Fruit fly (Drosophila melanogaster) whole organism, embryonic: ENCODE results near the gene Atg13.

Source experiments
- CG10543 ChIP-seq: fragments of 200-800 bp; sonication (Bioruptor generic); optimal IDR thresholded peaks from 3 replicates; lab custom pipeline; 2017; ENCODE audit warnings: missing biosample characterization, mild to moderate bottlenecking, missing genetic modification characterization, moderate library complexity
- CG11398 ChIP-seq: fragments of 200-800 bp; sonication (Bioruptor generic); optimal IDR thresholded peaks from 2 replicates; lab custom pipeline; 2016; ENCODE audit warnings: missing biosample characterization, missing genetic modification characterization
- CG11723 ChIP-seq: fragments of 200-800 bp; sonication (Bioruptor generic); optimal IDR thresholded peaks from 2 replicates; lab custom pipeline; 2017; ENCODE audit warnings: missing biosample characterization, mild to moderate bottlenecking, missing genetic modification characterization
- CG12299 ChIP-seq: fragments of 200-800 bp; sonication (Bioruptor generic); optimal IDR thresholded peaks from 2 replicates; lab custom pipeline; 2018; ENCODE audit warnings: missing biosample characterization, mild to moderate bottlenecking, missing genetic modification characterization
- CG14860 ChIP-seq: fragments of 200-800 bp; sonication (Bioruptor generic); IDR thresholded peaks from 3 replicates; pipeline ENCODE4 v1.3.6; 2022; ENCODE audit warnings: missing biosample characterization, missing genetic modification characterization; ENCODE audit not compliant: partially characterized antibody
- CG16813 ChIP-seq: fragments of 200-800 bp; sonication (Bioruptor generic); IDR thresholded peaks from 3 replicates; pipeline ENCODE4 v1.3.6; 2022; ENCODE audit warnings: missing biosample characterization, missing genetic modification characterization; ENCODE audit not compliant: partially characterized antibody
- CG16815 ChIP-seq: fragments of 200-800 bp; sonication (Bioruptor generic); optimal IDR thresholded peaks from 3 replicates; lab custom pipeline; 2017; ENCODE audit warnings: missing biosample characterization, mild to moderate bottlenecking, missing genetic modification characterization
- CG17186 ChIP-seq: fragments of 200-800 bp; sonication (Bioruptor generic); optimal IDR thresholded peaks from 3 replicates; lab custom pipeline; 2017; ENCODE audit warnings: missing biosample characterization, missing genetic modification reagents, missing genetic modification characterization
- CG2116 ChIP-seq: fragments of 200-800 bp; sonication (Bioruptor generic); optimal IDR thresholded peaks from 3 replicates; lab custom pipeline; 2018; ENCODE audit warnings: missing biosample characterization, mild to moderate bottlenecking, missing genetic modification characterization
- CG2120 ChIP-seq: fragments of 200-800 bp; sonication (Bioruptor generic); optimal IDR thresholded peaks from 3 replicates; lab custom pipeline; 2016; ENCODE audit warnings: missing biosample characterization, missing genetic modification characterization
- CG31441 ChIP-seq: fragments of 200-800 bp; sonication (Bioruptor generic); IDR thresholded peaks from 2 replicates; pipeline ENCODE4 v1.3.6; 2022; ENCODE audit warnings: missing biosample characterization, missing genetic modification characterization
- CG33557 ChIP-seq: fragments of 200-800 bp; sonication (Bioruptor generic); optimal IDR thresholded peaks from 2 replicates; lab custom pipeline; 2019; ENCODE audit warnings: missing biosample characterization, mild to moderate bottlenecking, missing genetic modification characterization, moderate library complexity
- CG43689 ChIP-seq: fragments of 200-800 bp; sonication (Bioruptor generic); IDR thresholded peaks from 2 replicates; pipeline ENCODE4 v1.3.6; 2022; ENCODE audit warnings: missing biosample characterization, missing genetic modification characterization
- CG4854 ChIP-seq: fragments of 200-800 bp; sonication (Bioruptor generic); optimal IDR thresholded peaks from 2 replicates; lab custom pipeline; 2016; ENCODE audit warnings: missing biosample characterization, missing genetic modification characterization, inconsistent platforms
- CG6854 ChIP-seq: fragments of 200-800 bp; sonication (Bioruptor generic); optimal IDR thresholded peaks from 3 replicates; lab custom pipeline; 2017; ENCODE audit warnings: missing biosample characterization, mild to moderate bottlenecking, missing genetic modification characterization
- CG7745 ChIP-seq: fragments of 200-800 bp; sonication (Bioruptor generic); optimal IDR thresholded peaks from 2 replicates; lab custom pipeline; 2018; ENCODE audit warnings: missing biosample characterization, mild to moderate bottlenecking, missing genetic modification characterization, moderate library complexity
- CG7963 ChIP-seq: fragments of 200-800 bp; sonication (Bioruptor generic); IDR thresholded peaks from 3 replicates; pipeline ENCODE4 v1.3.6; 2022; ENCODE audit warnings: missing biosample characterization, missing genetic modification characterization; ENCODE audit not compliant: partially characterized antibody
- H15 ChIP-seq: fragments of 200-800 bp; sonication (Bioruptor generic); IDR thresholded peaks from 3 replicates; pipeline ENCODE4 v1.3.6; 2022; ENCODE audit warnings: missing biosample characterization, missing genetic modification characterization
- Hr39 ChIP-seq: fragments of >200 bp; optimal IDR thresholded peaks from 2 replicates; lab custom pipeline; 2017
- Hr78 ChIP-seq, 2 experiments: fragments of 200-800 bp in 1 of 2; fragments of >200 bp in 1 of 2; sonication (Bioruptor generic) in 1 of 2; optimal IDR thresholded peaks; 2 replicates each; lab custom pipeline; 2017 to 2019; ENCODE audit warnings: missing biosample characterization in 2 of 2, missing genetic modification characterization in 2 of 2, mild to moderate bottlenecking in 1 of 2, moderate library complexity in 1 of 2
- Max ChIP-seq: fragments of 200-800 bp; sonication (Bioruptor generic); optimal IDR thresholded peaks from 2 replicates; lab custom pipeline; 2016; ENCODE audit warnings: missing biosample characterization, mild to moderate bottlenecking, missing genetic modification characterization
- Myb ChIP-seq: fragments of 200-800 bp; sonication (Bioruptor generic); optimal IDR thresholded peaks from 2 replicates; lab custom pipeline; 2016; ENCODE audit warnings: missing biosample characterization, missing genetic modification characterization
- Sox100B ChIP-seq: fragments of 200-800 bp; sonication (Bioruptor generic); optimal IDR thresholded peaks from 3 replicates; lab custom pipeline; 2018; ENCODE audit warnings: missing biosample characterization, mild to moderate bottlenecking, missing genetic modification characterization
- Vsx1 ChIP-seq: fragments of 200-800 bp; sonication (Bioruptor generic); optimal IDR thresholded peaks from 2 replicates; lab custom pipeline; 2017; ENCODE audit warnings: missing biosample characterization, mild to moderate bottlenecking, missing genetic modification characterization, missing genetic modification reagents
- al ChIP-seq: fragments of 200-800 bp; sonication (Bioruptor generic); IDR thresholded peaks from 2 replicates; pipeline ENCODE4 v1.3.6; 2022; ENCODE audit warnings: missing biosample characterization, missing genetic modification characterization
- ash1 ChIP-seq: fragments of 200-800 bp; sonication (Bioruptor generic); optimal IDR thresholded peaks from 2 replicates; lab custom pipeline; 2018; ENCODE audit warnings: missing biosample characterization, mild to moderate bottlenecking, missing genetic modification characterization
- bbx ChIP-seq: fragments of 200-800 bp; sonication (Bioruptor generic); IDR thresholded peaks from 2 replicates; pipeline ENCODE4 v1.3.6; 2022; ENCODE audit warnings: missing biosample characterization, missing genetic modification characterization; ENCODE audit not compliant: partially characterized antibody
- bcd ChIP-seq: fragments of 200-800 bp; sonication (Bioruptor generic); optimal IDR thresholded peaks from 2 replicates; lab custom pipeline; 2017; ENCODE audit warnings: missing biosample characterization, mild to moderate bottlenecking, missing genetic modification characterization
- bowl ChIP-seq: fragments of 200-800 bp; sonication (Bioruptor generic); IDR thresholded peaks from 2 replicates; pipeline ENCODE4 v1.3.6; 2022; ENCODE audit warnings: missing biosample characterization, missing genetic modification characterization
- dysf ChIP-seq: fragments of 200-800 bp; sonication (Bioruptor generic); IDR thresholded peaks from 3 replicates; pipeline ENCODE4 v1.3.6; 2022; ENCODE audit warnings: missing biosample characterization, missing genetic modification characterization
- esg ChIP-seq: fragments of 200-800 bp; sonication (Bioruptor generic); conservative IDR thresholded peaks from 2 replicates; pipeline ENCODE4 v1.3.6; 2022; ENCODE audit warnings: missing biosample characterization, missing genetic modification characterization
- exex ChIP-seq: fragments of 200-800 bp; sonication (Bioruptor generic); optimal IDR thresholded peaks from 4 replicates; lab custom pipeline; 2018; ENCODE audit warnings: missing biosample characterization, mild to moderate bottlenecking, missing genetic modification characterization, moderate library complexity
- ftz-f1 ChIP-seq: fragments of 200-800 bp; sonication (Bioruptor generic); optimal IDR thresholded peaks from 2 replicates; lab custom pipeline; 2016; ENCODE audit warnings: missing biosample characterization, missing genetic modification characterization
- gce ChIP-seq: fragments of 200-800 bp; sonication (Bioruptor generic); IDR thresholded peaks from 3 replicates; pipeline ENCODE4 v1.3.6; 2022; ENCODE audit warnings: missing biosample characterization, missing genetic modification characterization
- gcm2 ChIP-seq: fragments of 200-800 bp; sonication (Bioruptor generic); optimal IDR thresholded peaks from 2 replicates; lab custom pipeline; 2016; ENCODE audit warnings: missing biosample characterization, missing genetic modification characterization
- hb ChIP-seq: fragments of 200-800 bp; sonication (Bioruptor generic); IDR thresholded peaks from 3 replicates; pipeline ENCODE4 v1.3.6; 2022; ENCODE audit warnings: missing biosample characterization, missing genetic modification characterization; ENCODE audit not compliant: partially characterized antibody
- hbn ChIP-seq: fragments of 200-800 bp; sonication (Bioruptor generic); IDR thresholded peaks from 2 replicates; pipeline ENCODE4 v1.3.6; 2022; ENCODE audit warnings: missing biosample characterization, missing genetic modification characterization; ENCODE audit not compliant: partially characterized antibody
- jumu ChIP-seq: fragments of 200-800 bp; sonication (Bioruptor generic); optimal IDR thresholded peaks from 3 replicates; lab custom pipeline; 2016; ENCODE audit warnings: missing biosample characterization, missing genetic modification characterization
- kni ChIP-seq: fragments of 200-800 bp; sonication (Bioruptor generic); optimal IDR thresholded peaks from 3 replicates; lab custom pipeline; 2017; ENCODE audit warnings: mild to moderate bottlenecking, missing biosample characterization, missing genetic modification reagents, missing genetic modification characterization
- lola ChIP-seq, 3 experiments: fragments of >200 bp in 2 of 3; fragments of 200-800 bp in 1 of 3; sonication (Bioruptor generic) in 1 of 3; optimal IDR thresholded peaks; 2 replicates each; lab custom pipeline; 2017 to 2019; ENCODE audit warnings: missing biosample characterization in 3 of 3, missing genetic modification characterization in 3 of 3, mild to moderate bottlenecking in 1 of 3, moderate library complexity in 1 of 3
- mld ChIP-seq: fragments of 200-800 bp; sonication (Bioruptor generic); IDR thresholded peaks from 3 replicates; pipeline ENCODE4 v1.3.6; 2022; ENCODE audit warnings: missing biosample characterization, missing genetic modification characterization; ENCODE audit not compliant: partially characterized antibody
- sd ChIP-seq: fragments of 200-800 bp; sonication (Bioruptor generic); optimal IDR thresholded peaks from 3 replicates; lab custom pipeline; 2018; ENCODE audit warnings: missing biosample characterization, mild to moderate bottlenecking, missing genetic modification characterization, moderate library complexity
- shn ChIP-seq: fragments of 200-800 bp; sonication (Bioruptor generic); optimal IDR thresholded peaks from 3 replicates; lab custom pipeline; 2016; ENCODE audit warnings: missing biosample characterization, missing genetic modification characterization
- sob ChIP-seq: fragments of 200-800 bp; sonication (Bioruptor generic); IDR thresholded peaks from 2 replicates; pipeline ENCODE4 v1.3.6; 2022; ENCODE audit warnings: missing biosample characterization, missing genetic modification characterization
- sqz ChIP-seq: fragments of 200-800 bp; sonication (Bioruptor generic); optimal IDR thresholded peaks from 3 replicates; lab custom pipeline; 2018; ENCODE audit warnings: missing biosample characterization, mild to moderate bottlenecking, missing genetic modification characterization
- sr ChIP-seq: fragments of 200-800 bp; sonication (Bioruptor generic); IDR thresholded peaks from 3 replicates; pipeline ENCODE4 v1.3.6; 2022; ENCODE audit warnings: missing biosample characterization, missing genetic modification characterization
- tap ChIP-seq: fragments of 200-800 bp; optimal IDR thresholded peaks from 3 replicates; lab custom pipeline; 2019; ENCODE audit warnings: missing biosample characterization, mild to moderate bottlenecking, missing genetic modification characterization, moderate library complexity
- trem ChIP-seq: fragments of 200-800 bp; optimal IDR thresholded peaks from 3 replicates; lab custom pipeline; 2019; ENCODE audit warnings: missing biosample characterization, mild to moderate bottlenecking, missing genetic modification characterization, moderate library complexity
- wek ChIP-seq: fragments of 200-800 bp; sonication (Bioruptor generic); optimal IDR thresholded peaks from 3 replicates; lab custom pipeline; 2018; ENCODE audit warnings: missing biosample characterization, mild to moderate bottlenecking, missing genetic modification characterization, moderate library complexity
- zen ChIP-seq: fragments of 200-800 bp; sonication (Bioruptor generic); optimal IDR thresholded peaks from 3 replicates; lab custom pipeline; 2018; ENCODE audit warnings: missing biosample characterization, mild to moderate bottlenecking, missing genetic modification characterization, moderate library complexity

The Atg13 gene

DNA sequence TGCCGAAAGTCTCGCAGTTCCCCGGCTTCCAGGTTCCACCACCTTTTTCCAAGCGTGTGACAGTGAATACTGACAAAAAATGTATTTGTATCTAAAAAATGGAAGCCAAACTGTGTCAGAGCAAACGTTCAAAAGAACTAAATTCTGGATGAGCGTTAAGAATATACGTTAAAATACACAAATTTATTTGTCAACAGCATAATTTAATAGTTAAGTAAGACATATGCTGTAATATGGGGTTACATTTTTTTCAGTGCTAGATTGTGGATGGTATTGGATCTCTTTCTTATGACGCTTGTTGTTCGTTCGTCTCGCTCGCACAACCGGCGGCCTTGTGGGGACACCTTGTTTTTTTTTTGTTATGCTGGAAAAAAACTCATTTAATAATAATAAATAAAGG, 6.0 kb downstream of the Atg13 start (continued):
- TF ChIP-seq exex (peak; percentile 85), bowl (GFP tag; lab: Robert Waterston, UW) (peak; percentile 82), dysf (GFP tag; lab: Robert Waterston, UW) (peak; percentile 96), CG14860 (no peak), hbn (GFP tag; lab: Robert Waterston, UW) (no peak), CG16815 (GFP tag; lab: Kevin White, UChicago) (peak; percentile 79), sr (GFP tag; lab: Robert Waterston, UW) (peak; percentile 69; the same call in 2 of the 3 replicates), H15 (peak; percentile 90), sob (GFP tag; lab: Robert Waterston, UW) (peak; percentile 97), bcd (GFP tag; lab: Kevin White, UChicago) (peak; percentile 93), shn (peak; percentile 96), gcm2 (GFP tag; lab: Kevin White, UChicago) (peak; percentile 92), tap (peak; percentile 90), CG2116 (GFP tag; lab: Kevin White, UChicago) (peak; percentile 53), Sox100B (GFP tag; lab: Kevin White, UChicago) (peak; percentile 86), CG31441 (peak; percentile 76), Vsx1 (peak; percentile 91), sd (tag; lab: Kevin White, UChicago) (peak; percentile 90), zen (tag; lab: Kevin White, UChicago) (peak; percentile 86), esg (GFP tag; lab: Robert Waterston, UW) (peak; percentile 92), CG33557 (peak; percentile 36), kni (GFP tag; lab: Kevin White, UChicago) (no peak), CG7745 (tag; lab: Kevin White, UChicago) (no peak), CG10543 (GFP tag; lab: Kevin White, UChicago) (peak; percentile 96), CG7963 (GFP tag; lab: Robert Waterston, UW) (no peak), trem (tag; lab: Kevin White, UChicago) (peak; percentile 83), CG43689 (GFP tag; lab: Robert Waterston, UW) (peak; percentile 76), CG12299 (peak; percentile 94), CG11398 (GFP tag; lab: Kevin White, UChicago) (peak; percentile 88), Hr78 (GFP tag; optimal IDR thresholded peaks at IDR 0.05; lab: Kevin White, UChicago) (peak in 1 of 2 experiments; percentile 64), wek (peak; percentile 75), mld (no peak), Myb (GFP tag; lab: Kevin White, UChicago) (peak; percentile 87), Hr39 (no peak), CG16813 (no peak), CG11723 (peak; percentile 80), gce (GFP tag; lab: Robert Waterston, UW) (peak; percentile 89), CG6854 (GFP tag; lab: Kevin White, UChicago) (peak; percentile 93), al (GFP tag; lab: Robert Waterston, UW) (peak; percentile 97), Max (GFP tag; lab: Kevin White, UChicago) (peak; percentile 90), CG17186 (GFP tag; lab: Kevin White, UChicago) (peak; percentile 29), CG2120 (GFP tag; lab: Kevin White, UChicago) (peak; percentile 99), sqz (peak; percentile 88), ftz-f1 (GFP tag; lab: Kevin White, UChicago) (peak; percentile 94), bbx (GFP tag; lab: Robert Waterston, UW) (no peak), hb (GFP tag; lab: Robert Waterston, UW) (no peak), ash1 (GFP tag; lab: Kevin White, UChicago) (peak; percentile 70), lola (GFP tag; optimal IDR thresholded peaks at IDR 0.05; lab: Kevin White, UChicago) (peak in 1 of 3 experiments; percentile 70), CG4854 (peak; percentile 92), jumu (peak; percentile 94)
